Worm (Caenorhabditis elegans) whole organism, young adult: ENCODE data around the gene acr-25.
A peak's percentile ranks its signal among the peaks of the same experiment; 100 is the strongest.

Source experiments
- B0019.2 ChIP-seq: fragments of 200-800 bp; sonication (Bioruptor generic); conservative IDR thresholded peaks from 2 replicates; pipeline ENCODE4 v1.3.6; 2022; ENCODE audit warnings: missing genetic modification reagents, missing genetic modification characterization, missing compliant biosample characterization
- B0336.3 ChIP-seq: fragments of 200-800 bp; sonication (Bioruptor generic); IDR thresholded peaks from 2 replicates; pipeline ENCODE4 v1.3.6; 2022; ENCODE audit warnings: missing genetic modification characterization, missing compliant biosample characterization
- C06A6.2 ChIP-seq: fragments of 200-800 bp; sonication (Bioruptor generic); conservative IDR thresholded peaks from 2 replicates; pipeline ENCODE4 v1.3.6; 2022; ENCODE audit warnings: missing genetic modification characterization, missing compliant biosample characterization
- D2030.7 ChIP-seq: fragments of 200-800 bp; sonication (Bioruptor generic); IDR thresholded peaks from 2 replicates; pipeline ENCODE4 v1.3.6; 2022; ENCODE audit warnings: missing genetic modification reagents, missing genetic modification characterization, missing compliant biosample characterization
- F10E7.11 ChIP-seq: sonication (generic microtip); optimal IDR thresholded peaks from 2 replicates; lab custom pipeline; 2017; ENCODE audit warnings: mild to moderate bottlenecking, missing genetic modification characterization, moderate library complexity, missing compliant biosample characterization
- F37B4.10 ChIP-seq: fragments of 200-800 bp; sonication (Bioruptor generic); IDR thresholded peaks from 2 replicates; pipeline ENCODE4 v1.3.6; 2022; ENCODE audit warnings: missing genetic modification characterization, missing compliant biosample characterization
- T07F8.4 ChIP-seq: sonication (generic microtip); optimal IDR thresholded peaks from 2 replicates; lab custom pipeline; 2016; ENCODE audit warnings: mild to moderate bottlenecking, missing genetic modification characterization, moderate library complexity, missing compliant biosample characterization
- Y53F4B.3 ChIP-seq: fragments of 200-800 bp; sonication (Bioruptor generic); IDR thresholded peaks from 2 replicates; pipeline ENCODE4 v1.3.6; 2022; ENCODE audit warnings: missing genetic modification reagents, missing genetic modification characterization, missing compliant biosample characterization
- Y67H2A.10 ChIP-seq: fragments of 200-800 bp; sonication (Bioruptor generic); conservative IDR thresholded peaks from 2 replicates; pipeline ENCODE4 v1.3.6; 2022; ENCODE audit warnings: missing genetic modification reagents, missing genetic modification characterization, missing compliant biosample characterization
- ZK185.1 ChIP-seq: sonication (generic microtip); optimal IDR thresholded peaks from 2 replicates; lab custom pipeline; 2016; ENCODE audit warnings: mild to moderate bottlenecking, missing genetic modification characterization, missing compliant biosample characterization; ENCODE audit not compliant: poor library complexity, severe bottlenecking
- aptf-3 ChIP-seq: fragments of 200-800 bp; sonication (Bioruptor generic); IDR thresholded peaks from 2 replicates; pipeline ENCODE4 v1.3.6; 2022; ENCODE audit warnings: missing genetic modification characterization, missing compliant biosample characterization
- atf-7 ChIP-seq: sonication (generic microtip); optimal IDR thresholded peaks from 2 replicates; lab custom pipeline; 2017; ENCODE audit warnings: mild to moderate bottlenecking, missing genetic modification characterization, missing compliant biosample characterization
- athp-1 ChIP-seq: sonication (generic microtip); optimal IDR thresholded peaks from 2 replicates; lab custom pipeline; 2017; ENCODE audit warnings: mild to moderate bottlenecking, missing genetic modification characterization, missing compliant biosample characterization
- attf-3 ChIP-seq: fragments of 200-800 bp; sonication (Bioruptor generic); conservative IDR thresholded peaks from 2 replicates; pipeline ENCODE4 v1.3.6; 2022; ENCODE audit warnings: missing genetic modification reagents, missing genetic modification characterization, missing compliant biosample characterization
- bed-1 ChIP-seq: fragments of 200-800 bp; sonication (Bioruptor generic); IDR thresholded peaks from 2 replicates; pipeline ENCODE4 v1.3.6; 2022; ENCODE audit warnings: missing genetic modification reagents, missing genetic modification characterization, missing compliant biosample characterization
- ceh-100 ChIP-seq: fragments of 200-800 bp; sonication (Bioruptor generic); IDR thresholded peaks from 2 replicates; pipeline ENCODE4 v1.3.6; 2022; ENCODE audit warnings: missing genetic modification reagents, missing genetic modification characterization, missing compliant biosample characterization
- ceh-40 ChIP-seq: fragments of 200-800 bp; sonication (Bioruptor generic); IDR thresholded peaks from 2 replicates; pipeline ENCODE4 v1.3.6; 2022; ENCODE audit warnings: missing genetic modification characterization, missing compliant biosample characterization
- die-1 ChIP-seq: sonication (generic microtip); optimal IDR thresholded peaks from 2 replicates; lab custom pipeline; 2016; ENCODE audit warnings: missing genotype, mild to moderate bottlenecking, missing genetic modification characterization, missing compliant biosample characterization
- dox-1 ChIP-seq: fragments of 200-800 bp; sonication (Bioruptor generic); IDR thresholded peaks from 2 replicates; pipeline ENCODE4 v1.3.6; 2022; ENCODE audit warnings: missing genetic modification reagents, missing genetic modification characterization, missing compliant biosample characterization
- dpl-1 ChIP-seq: fragments of 150-350 bp; optimal IDR thresholded peaks from 2 replicates; lab custom pipeline; 2014; ENCODE audit warnings: missing biosample characterization, missing genetic modification reagents, missing genetic modification characterization
- efl-1 ChIP-seq: fragments of 150-350 bp; optimal IDR thresholded peaks from 2 replicates; lab custom pipeline; 2014; ENCODE audit warnings: missing biosample characterization, missing genetic modification reagents, missing genetic modification characterization
- egl-44 ChIP-seq: fragments of 200-800 bp; sonication (Bioruptor generic); IDR thresholded peaks from 2 replicates; pipeline ENCODE4 v1.3.6; 2022; ENCODE audit warnings: missing genetic modification reagents, missing genetic modification characterization, missing compliant biosample characterization
- egrh-3 ChIP-seq: fragments of 200-800 bp; sonication (Bioruptor generic); IDR thresholded peaks from 2 replicates; pipeline ENCODE4 v1.3.6; 2022; ENCODE audit warnings: missing genetic modification reagents, missing genetic modification characterization, missing compliant biosample characterization
- ets-4 ChIP-seq: fragments of 200-800 bp; sonication (Bioruptor generic); optimal IDR thresholded peaks from 2 replicates; lab custom pipeline; 2018; ENCODE audit warnings: mild to moderate bottlenecking, missing genetic modification characterization, missing compliant biosample characterization
- him-1 ChIP-seq: sonication (generic microtip); optimal IDR thresholded peaks from 2 replicates; lab custom pipeline; 2016; ENCODE audit warnings: missing genotype, missing genetic modification reagents, missing genetic modification characterization, missing compliant biosample characterization
- hlh-12 ChIP-seq: sonication (generic microtip); optimal IDR thresholded peaks from 2 replicates; lab custom pipeline; 2016; ENCODE audit warnings: missing genetic modification characterization, missing compliant biosample characterization
- hlh-26 ChIP-seq: fragments of 200-800 bp; sonication (Bioruptor generic); conservative IDR thresholded peaks from 2 replicates; pipeline ENCODE4 v1.3.6; 2022; ENCODE audit warnings: missing genetic modification reagents, missing genetic modification characterization, missing compliant biosample characterization
- let-607 ChIP-seq, 2 experiments: fragments of 200-800 bp in 1 of 2; sonication (Bioruptor generic) in 1 of 2; sonication (generic microtip) in 1 of 2; optimal IDR thresholded peaks; 2 replicates each; lab custom pipeline; 2016 to 2018; ENCODE audit warnings: mild to moderate bottlenecking in 2 of 2, missing compliant biosample characterization in 2 of 2, missing genetic modification characterization in 2 of 2, moderate library complexity in 2 of 2, missing genotype in 1 of 2
- lin-26 ChIP-seq: fragments of 200-800 bp; sonication (Bioruptor generic); IDR thresholded peaks from 2 replicates; pipeline ENCODE4 v1.3.6; 2022; ENCODE audit warnings: missing genetic modification reagents, missing genetic modification characterization, missing compliant biosample characterization
- lin-40 ChIP-seq: sonication (generic microtip); optimal IDR thresholded peaks from 2 replicates; lab custom pipeline; 2016; ENCODE audit warnings: missing genetic modification characterization, mild to moderate bottlenecking, missing compliant biosample characterization, missing genotype, missing genetic modification reagents
- lsy-27 ChIP-seq: sonication (generic microtip); optimal IDR thresholded peaks from 2 replicates; lab custom pipeline; 2017; ENCODE audit warnings: missing genetic modification characterization, mild to moderate bottlenecking, missing compliant biosample characterization, antibody characterized with exemption, missing genotype, borderline replicate concordance; ENCODE audit not compliant: insufficient read depth
- madf-10 ChIP-seq: sonication (generic microtip); optimal IDR thresholded peaks from 2 replicates; lab custom pipeline; 2016; ENCODE audit warnings: mild to moderate bottlenecking, missing genetic modification characterization, missing compliant biosample characterization
- madf-8 ChIP-seq: fragments of 200-800 bp; sonication (Bioruptor generic); conservative IDR thresholded peaks from 2 replicates; pipeline ENCODE4 v1.3.6; 2022; ENCODE audit warnings: missing genetic modification reagents, missing genetic modification characterization, missing compliant biosample characterization
- nfya-2 ChIP-seq: fragments of 200-800 bp; sonication (Bioruptor generic); IDR thresholded peaks from 2 replicates; pipeline ENCODE4 v1.3.6; 2022; ENCODE audit warnings: missing genetic modification reagents, missing genetic modification characterization, missing compliant biosample characterization
- nhr-179 ChIP-seq: sonication (generic microtip); optimal IDR thresholded peaks from 2 replicates; lab custom pipeline; 2016; ENCODE audit warnings: mild to moderate bottlenecking, missing genetic modification characterization, missing compliant biosample characterization
- nhr-80 ChIP-seq: sonication (generic microtip); optimal IDR thresholded peaks from 2 replicates; lab custom pipeline; 2016; ENCODE audit warnings: missing genetic modification characterization, missing compliant biosample characterization
- rcor-1 ChIP-seq: fragments of 200-800 bp; sonication (Bioruptor generic); IDR thresholded peaks from 2 replicates; pipeline ENCODE4 v1.3.6; 2022; ENCODE audit warnings: missing genetic modification reagents, missing genetic modification characterization, missing compliant biosample characterization
- repo-1 ChIP-seq: sonication (generic microtip); optimal IDR thresholded peaks from 2 replicates; lab custom pipeline; 2017; ENCODE audit warnings: mild to moderate bottlenecking, missing genetic modification characterization, missing compliant biosample characterization
- rpc-1 ChIP-seq, 2 experiments: fragments of 150-350 bp in 1 of 2; sonication (generic microtip) in 1 of 2; optimal IDR thresholded peaks; 2 replicates each; lab custom pipeline; 2014 to 2018; ENCODE audit warnings: missing biosample characterization in 1 of 2, missing genetic modification characterization in 1 of 2, missing genetic modification reagents in 1 of 2, missing genotype in 1 of 2
- snpc-1.3 ChIP-seq: sonication (generic microtip); optimal IDR thresholded peaks from 2 replicates; lab custom pipeline; 2017; ENCODE audit warnings: missing genetic modification characterization, mild to moderate bottlenecking, missing compliant biosample characterization, antibody characterized with exemption, moderate library complexity, missing genotype, missing genetic modification reagents; ENCODE audit not compliant: insufficient read depth
- snpc-3.4 ChIP-seq: sonication (generic microtip); optimal IDR thresholded peaks from 2 replicates; lab custom pipeline; 2017; ENCODE audit warnings: missing genetic modification characterization, mild to moderate bottlenecking, missing compliant biosample characterization, antibody characterized with exemption, moderate library complexity, missing genotype, missing genetic modification reagents
- snpc-4 ChIP-seq, 5 experiments: fragments of 150-350 bp in 1 of 5; sonication (generic microtip) in 4 of 5; optimal IDR thresholded peaks; 2 replicates each; lab custom pipeline; 2014 to 2018; ENCODE audit warnings: missing genetic modification characterization in 5 of 5, missing biosample characterization in 3 of 5, antibody characterized with exemption in 2 of 5, mild to moderate bottlenecking in 2 of 5, missing compliant biosample characterization in 2 of 5, missing genotype in 2 of 5, moderate library complexity in 2 of 5, missing genetic modification reagents in 1 of 5
- tlf-1 ChIP-seq: fragments of 200-800 bp; sonication (Bioruptor generic); optimal IDR thresholded peaks from 2 replicates; lab custom pipeline; 2018; ENCODE audit warnings: mild to moderate bottlenecking, missing genetic modification characterization, missing compliant biosample characterization
- unc-130 ChIP-seq: sonication (generic microtip); optimal IDR thresholded peaks from 2 replicates; lab custom pipeline; 2016; ENCODE audit warnings: missing genetic modification reagents, missing genetic modification characterization, missing compliant biosample characterization
- unc-62 ChIP-seq: fragments of 150-350 bp; optimal IDR thresholded peaks from 2 replicates; lab custom pipeline; 2014; ENCODE audit warnings: missing biosample characterization, missing genetic modification reagents, missing genetic modification characterization
- ztf-22 ChIP-seq: fragments of 200-800 bp; sonication (Bioruptor generic); optimal IDR thresholded peaks from 2 replicates; lab custom pipeline; 2018; ENCODE audit warnings: mild to moderate bottlenecking, missing genetic modification characterization, moderate library complexity, missing compliant biosample characterization
- ztf-28 ChIP-seq: fragments of 200-800 bp; sonication (Bioruptor generic); IDR thresholded peaks from 2 replicates; pipeline ENCODE4 v1.3.6; 2022; ENCODE audit warnings: missing genetic modification reagents, missing genetic modification characterization, missing compliant biosample characterization

acr-25 gene

ce11 chrIV:6421183-6421635 lies 42.9 kb upstream of the acr-25 start, which contains the start of gene puf-11 (continued):
- 0 out of 2 replicates have a peak, but pooled peaks have one; percentile 19 for TF ChIP-seq lin-26
- peak; percentile 78 for TF ChIP-seq athp-1
- TF ChIP-seq hlh-12, result no peak
- TF ChIP-seq F10E7.11 (tag; lab: Kevin White, UChicago), result no peak
- no peak for TF ChIP-seq ets-4 (GFP tag; lab: Kevin White, UChicago)
- TF ChIP-seq aptf-3 (GFP tag; lab: Robert Waterston, UW), result no peak
- peak; percentile 97 for TF ChIP-seq efl-1 (GFP tag; lab: Kevin White, UChicago)
- TF ChIP-seq snpc-4 (GFP tag; optimal IDR thresholded peaks at IDR 0.05; lab: Kevin White, UChicago), result peak; percentile 72
- peak; percentile 44 to 91 (median 88) for TF ChIP-seq snpc-4 (tag; optimal IDR thresholded peaks at IDR 0.05; lab: Kevin White, UChicago)
- TF ChIP-seq rpc-1 (optimal IDR thresholded peaks at IDR 0.05; lab: Kevin White, UChicago), result no peak
- TF ChIP-seq rpc-1 (tag; optimal IDR thresholded peaks at IDR 0.05; lab: Kevin White, UChicago), result no peak
- peak; percentile 88 for TF ChIP-seq snpc-1.3 (tag; lab: Kevin White, UChicago)
- peak; percentile 74 for TF ChIP-seq snpc-3.4 (tag; lab: Kevin White, UChicago)
- no peak for TF ChIP-seq T07F8.4 (tag; lab: Kevin White, UChicago)
- TF ChIP-seq tlf-1 (GFP tag; lab: Kevin White, UChicago), result peak; percentile 86
- no peak for TF ChIP-seq unc-62 (GFP tag; lab: Kevin White, UChicago)
- no peak for TF ChIP-seq ztf-28
- TF ChIP-seq madf-8 (GFP tag; lab: Robert Waterston, UW), result peak; percentile 95
- peak; percentile 79 for TF ChIP-seq unc-130 (GFP tag; lab: Kevin White, UChicago)
- TF ChIP-seq die-1 (tag; lab: Kevin White, UChicago), result no peak
- no peak for TF ChIP-seq let-607 (tag; optimal IDR thresholded peaks at IDR 0.05; lab: Kevin White, UChicago)
- no peak for TF ChIP-seq nfya-2 (GFP tag; lab: Robert Waterston, UW)
- TF ChIP-seq bed-1 (GFP tag; lab: Robert Waterston, UW), result no peak
- TF ChIP-seq madf-10 (tag; lab: Kevin White, UChicago), result no peak
- peak; percentile 93 for TF ChIP-seq B0336.3 (GFP tag; lab: Robert Waterston, UW)
- no peak for TF ChIP-seq nhr-80
- peak; percentile 28 for TF ChIP-seq him-1 (tag; lab: Kevin White, UChicago)
- no peak for TF ChIP-seq lin-40
- peak; percentile 94 for TF ChIP-seq D2030.7
- TF ChIP-seq dpl-1 (GFP tag; lab: Kevin White, UChicago), result peak; percentile 91
- no peak for TF ChIP-seq F37B4.10 (GFP tag; lab: Robert Waterston, UW)
- peak; percentile 67 for TF ChIP-seq attf-3 (GFP tag; lab: Robert Waterston, UW)
- TF ChIP-seq nhr-179, result no peak
- no peak for TF ChIP-seq C06A6.2 (GFP tag; lab: Robert Waterston, UW)
- no peak for TF ChIP-seq egrh-3 (GFP tag; lab: Robert Waterston, UW)
- TF ChIP-seq ceh-40, result no peak
- 0 out of 2 replicates have a peak, but pooled peaks have one; percentile 25 for TF ChIP-seq Y67H2A.10 (GFP tag; lab: Robert Waterston, UW)
- peak; percentile 78 for TF ChIP-seq B0019.2 (GFP tag; lab: Robert Waterston, UW)
- TF ChIP-seq rcor-1 (GFP tag; lab: Robert Waterston, UW), result peak; percentile 82
- no peak for TF ChIP-seq atf-7 (tag; lab: Kevin White, UChicago)
- no peak for TF ChIP-seq hlh-26 (GFP tag; lab: Robert Waterston, UW)
- TF ChIP-seq lsy-27 (tag; lab: Kevin White, UChicago), result no peak
- TF ChIP-seq ZK185.1 (tag; lab: Kevin White, UChicago), result no peak
- no peak for TF ChIP-seq ztf-22 (GFP tag; lab: Kevin White, UChicago)
- no peak for TF ChIP-seq Y53F4B.3 (GFP tag; lab: Robert Waterston, UW)
- no peak for TF ChIP-seq egl-44 (GFP tag; lab: Robert Waterston, UW)
- peak; percentile 89 for TF ChIP-seq dox-1 (GFP tag; lab: Robert Waterston, UW)
- TF ChIP-seq repo-1, result no peak
- 0 out of 2 replicates have a peak, but pooled peaks have one; percentile 17 for TF ChIP-seq ceh-100 (GFP tag; lab: Robert Waterston, UW)
